Fruit fly (Drosophila melanogaster) whole organism, prepupa: ENCODE measurements around the gene Spt6.

Experiments used
- Blimp-1 ChIP-seq: fragments of 200-800 bp; sonication (Bioruptor generic); optimal IDR thresholded peaks from 3 replicates; lab custom pipeline; 2017; ENCODE audit warnings: missing biosample characterization, missing genetic modification characterization, mild to moderate bottlenecking, moderate library complexity, missing genetic modification reagents
- CG16779 ChIP-seq: fragments of 200-800 bp; sonication (Bioruptor generic); optimal IDR thresholded peaks from 3 replicates; lab custom pipeline; 2017; ENCODE audit warnings: missing biosample characterization, mild to moderate bottlenecking, missing genetic modification characterization
- CG8632 ChIP-seq: fragments of 200-800 bp; sonication (Bioruptor generic); optimal IDR thresholded peaks from 3 replicates; lab custom pipeline; 2016; ENCODE audit warnings: missing biosample characterization, missing genetic modification characterization

DNA sequence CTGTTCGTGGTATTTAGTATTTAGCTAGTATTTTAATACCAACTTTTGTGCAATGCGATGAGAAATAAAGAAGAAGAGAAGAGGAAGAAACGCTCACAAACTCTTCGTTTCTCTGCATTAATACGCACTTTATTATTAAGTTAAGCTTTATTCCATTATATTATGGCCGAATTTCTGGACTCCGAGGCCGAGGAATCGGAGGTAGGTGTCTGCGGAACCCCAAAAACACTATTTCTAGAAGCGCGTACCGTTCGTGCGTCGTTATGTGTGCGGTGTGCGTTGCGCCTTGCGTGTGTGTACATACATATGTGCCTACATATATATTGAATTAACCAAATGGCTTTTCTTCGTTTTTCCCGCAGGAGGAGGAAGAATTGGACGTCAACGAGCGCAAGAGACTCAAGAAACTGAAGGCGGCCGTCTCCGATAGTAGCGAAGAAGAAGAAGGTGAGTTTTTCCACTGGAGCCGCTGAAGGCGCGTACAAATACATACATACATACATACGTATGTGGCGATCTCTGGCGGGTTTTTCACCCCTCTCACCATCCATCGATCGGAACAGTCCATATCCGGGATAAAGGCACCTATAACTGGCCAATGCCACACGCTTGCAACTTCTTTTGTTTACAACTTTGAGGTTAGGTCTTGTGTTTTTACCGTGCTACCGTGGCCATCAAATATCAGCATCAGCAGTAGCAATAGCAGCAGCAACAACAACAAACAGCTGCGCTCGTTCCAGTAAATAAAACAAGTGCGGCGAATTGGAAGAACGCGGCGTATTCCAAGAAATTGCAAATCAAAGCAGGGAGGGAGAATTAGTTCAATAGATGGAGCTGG lies at the start of gene Spt6:
- TF ChIP-seq CG16779 (tag; lab: Kevin White, UChicago) (no peak), CG8632 (GFP tag; lab: Kevin White, UChicago) (no peak), Blimp-1 (GFP tag; lab: Kevin White, UChicago) (no peak)
